Worm (Caenorhabditis elegans) whole organism, late embryonic: ENCODE results near the gene C41H7.2.

Experiments
- K09A11.1 ChIP-seq: sonication (generic microtip); optimal IDR thresholded peaks from 2 replicates; lab custom pipeline; 2017; ENCODE audit warnings: antibody characterized with exemption, mild to moderate bottlenecking, missing genetic modification characterization, missing compliant biosample characterization; ENCODE audit not compliant: insufficient read depth
- T23F11.4 ChIP-seq: fragments of 200-800 bp; sonication (Bioruptor generic); optimal IDR thresholded peaks from 2 replicates; lab custom pipeline; 2018; ENCODE audit warnings: mild to moderate bottlenecking, missing genetic modification characterization, missing compliant biosample characterization
- ahr-1 ChIP-seq: sonication (generic microtip); optimal IDR thresholded peaks from 2 replicates; lab custom pipeline; 2016; ENCODE audit warnings: missing genetic modification characterization, missing compliant biosample characterization
- ceh-19 ChIP-seq: fragments of 200-800 bp; sonication (Bioruptor generic); optimal IDR thresholded peaks from 2 replicates; lab custom pipeline; 2018; ENCODE audit warnings: mild to moderate bottlenecking, missing genetic modification characterization, missing compliant biosample characterization
- ceh-30 ChIP-seq: fragments of 150-350 bp; optimal IDR thresholded peaks from 2 replicates; lab custom pipeline; 2014; ENCODE audit warnings: missing biosample characterization, missing genetic modification characterization
- ceh-31 ChIP-seq: sonication (generic microtip); optimal IDR thresholded peaks from 2 replicates; lab custom pipeline; 2016; ENCODE audit warnings: missing genetic modification characterization, missing compliant biosample characterization
- ceh-45 ChIP-seq: fragments of 200-800 bp; sonication (Bioruptor generic); IDR thresholded peaks from 2 replicates; pipeline ENCODE4 v1.3.6; 2022; ENCODE audit warnings: missing genetic modification reagents, missing genetic modification characterization, missing compliant biosample characterization
- ceh-48 ChIP-seq: sonication (generic microtip); optimal IDR thresholded peaks from 2 replicates; lab custom pipeline; 2016; ENCODE audit warnings: missing genetic modification characterization, inconsistent platforms, missing compliant biosample characterization
- ceh-9 ChIP-seq: sonication (generic microtip); optimal IDR thresholded peaks from 2 replicates; lab custom pipeline; 2016; ENCODE audit warnings: mild to moderate bottlenecking, missing genetic modification characterization, inconsistent platforms, missing compliant biosample characterization
- che-1 ChIP-seq: sonication (generic microtip); optimal IDR thresholded peaks from 2 replicates; lab custom pipeline; 2016; ENCODE audit warnings: mild to moderate bottlenecking, missing genetic modification characterization, missing compliant biosample characterization
- elt-4 ChIP-seq: sonication (generic microtip); optimal IDR thresholded peaks from 2 replicates; lab custom pipeline; 2016; ENCODE audit warnings: missing genetic modification characterization, missing compliant biosample characterization
- eyg-1 ChIP-seq: sonication (generic microtip); optimal IDR thresholded peaks from 2 replicates; lab custom pipeline; 2016; ENCODE audit warnings: missing genotype, missing genetic modification characterization, missing compliant biosample characterization
- fkh-10 ChIP-seq: fragments of 150-350 bp; optimal IDR thresholded peaks from 2 replicates; lab custom pipeline; 2014; ENCODE audit warnings: missing biosample characterization, missing genetic modification reagents, missing genetic modification characterization
- fkh-6 ChIP-seq: sonication (generic microtip); optimal IDR thresholded peaks from 2 replicates; lab custom pipeline; 2016; ENCODE audit warnings: missing genetic modification characterization, missing compliant biosample characterization
- gmeb-2 ChIP-seq: sonication (generic microtip); optimal IDR thresholded peaks from 2 replicates; lab custom pipeline; 2016; ENCODE audit warnings: missing genetic modification characterization, inconsistent platforms, missing compliant biosample characterization
- hlh-13 ChIP-seq: fragments of 200-800 bp; sonication (Bioruptor generic); optimal IDR thresholded peaks from 2 replicates; lab custom pipeline; 2018; ENCODE audit warnings: mild to moderate bottlenecking, missing genetic modification characterization, missing compliant biosample characterization
- hlh-30 ChIP-seq: sonication (generic microtip); optimal IDR thresholded peaks from 2 replicates; lab custom pipeline; 2017; ENCODE audit warnings: antibody characterized with exemption, missing genetic modification characterization, missing compliant biosample characterization; ENCODE audit not compliant: insufficient read depth
- lim-6 ChIP-seq: sonication (generic microtip); optimal IDR thresholded peaks from 2 replicates; lab custom pipeline; 2016; ENCODE audit warnings: missing genetic modification characterization, missing compliant biosample characterization
- madf-2 ChIP-seq: sonication (generic microtip); optimal IDR thresholded peaks from 2 replicates; lab custom pipeline; 2017; ENCODE audit warnings: missing genetic modification characterization, missing compliant biosample characterization
- nfya-1 ChIP-seq: sonication (generic microtip); optimal IDR thresholded peaks from 2 replicates; lab custom pipeline; 2017; ENCODE audit warnings: missing genetic modification characterization, mild to moderate bottlenecking, missing compliant biosample characterization, antibody characterized with exemption, moderate library complexity
- nhr-232 ChIP-seq: sonication (generic microtip); optimal IDR thresholded peaks from 2 replicates; lab custom pipeline; 2016; ENCODE audit warnings: missing genetic modification characterization, missing compliant biosample characterization
- npax-4 ChIP-seq: sonication (generic microtip); optimal IDR thresholded peaks from 2 replicates; lab custom pipeline; 2016; ENCODE audit warnings: missing genetic modification characterization, missing compliant biosample characterization
- pat-9 ChIP-seq: fragments of 200-800 bp; sonication (Bioruptor generic); optimal IDR thresholded peaks from 2 replicates; lab custom pipeline; 2018; ENCODE audit warnings: mild to moderate bottlenecking, missing genetic modification characterization, moderate library complexity, missing compliant biosample characterization
- pha-4 ChIP-seq: fragments of 150-350 bp; optimal IDR thresholded peaks from 2 replicates; lab custom pipeline; 2018; ENCODE audit warnings: missing biosample characterization, missing genetic modification reagents, missing genetic modification characterization
- pros-1 ChIP-seq: fragments of 150-350 bp; optimal IDR thresholded peaks from 2 replicates; lab custom pipeline; 2014; ENCODE audit warnings: missing biosample characterization, missing genetic modification reagents, missing genetic modification characterization
- ref-2 ChIP-seq: sonication (generic microtip); optimal IDR thresholded peaks from 2 replicates; lab custom pipeline; 2016; ENCODE audit warnings: missing genetic modification characterization, missing compliant biosample characterization
- rnt-1 ChIP-seq: sonication (generic microtip); optimal IDR thresholded peaks from 2 replicates; lab custom pipeline; 2016; ENCODE audit warnings: missing genetic modification characterization, missing compliant biosample characterization
- sdc-2 ChIP-seq: sonication (generic microtip); optimal IDR thresholded peaks from 2 replicates; lab custom pipeline; 2016; ENCODE audit warnings: missing genotype, missing genetic modification characterization, missing compliant biosample characterization
- sox-2 ChIP-seq: fragments of 200-800 bp; sonication (Bioruptor generic); IDR thresholded peaks from 2 replicates; pipeline ENCODE4 v1.3.6; 2022; ENCODE audit warnings: missing genetic modification reagents, missing genetic modification characterization, missing compliant biosample characterization
- sox-4 ChIP-seq: sonication (generic microtip); optimal IDR thresholded peaks from 2 replicates; lab custom pipeline; 2017; ENCODE audit warnings: mild to moderate bottlenecking, missing genetic modification characterization, inconsistent platforms, missing compliant biosample characterization
- syd-9 ChIP-seq: sonication (generic microtip); optimal IDR thresholded peaks from 2 replicates; lab custom pipeline; 2016; ENCODE audit warnings: mild to moderate bottlenecking, missing genetic modification characterization, moderate library complexity, missing compliant biosample characterization
- tbx-2 ChIP-seq: sonication (generic microtip); optimal IDR thresholded peaks from 2 replicates; lab custom pipeline; 2016; ENCODE audit warnings: missing genetic modification characterization, missing compliant biosample characterization
- tbx-7 ChIP-seq: sonication (generic microtip); optimal IDR thresholded peaks from 2 replicates; lab custom pipeline; 2016; ENCODE audit warnings: missing genotype, missing genetic modification characterization, missing compliant biosample characterization
- unc-3 ChIP-seq, 2 experiments: fragments of 200-800 bp in 1 of 2; sonication (Bioruptor generic) in 1 of 2; sonication (generic microtip) in 1 of 2; conservative IDR thresholded peaks in 1 of 2; optimal IDR thresholded peaks in 1 of 2; 2 replicates each; pipeline versions ENCODE4 v1.3.6 to Lab custom; 2016 to 2022; ENCODE audit warnings: missing compliant biosample characterization in 2 of 2, missing genetic modification characterization in 2 of 2, missing genetic modification reagents in 1 of 2
- unc-42 ChIP-seq: sonication (generic microtip); optimal IDR thresholded peaks from 2 replicates; lab custom pipeline; 2016; ENCODE audit warnings: missing genotype, missing genetic modification characterization, missing compliant biosample characterization

C41H7.2 gene

DNA sequence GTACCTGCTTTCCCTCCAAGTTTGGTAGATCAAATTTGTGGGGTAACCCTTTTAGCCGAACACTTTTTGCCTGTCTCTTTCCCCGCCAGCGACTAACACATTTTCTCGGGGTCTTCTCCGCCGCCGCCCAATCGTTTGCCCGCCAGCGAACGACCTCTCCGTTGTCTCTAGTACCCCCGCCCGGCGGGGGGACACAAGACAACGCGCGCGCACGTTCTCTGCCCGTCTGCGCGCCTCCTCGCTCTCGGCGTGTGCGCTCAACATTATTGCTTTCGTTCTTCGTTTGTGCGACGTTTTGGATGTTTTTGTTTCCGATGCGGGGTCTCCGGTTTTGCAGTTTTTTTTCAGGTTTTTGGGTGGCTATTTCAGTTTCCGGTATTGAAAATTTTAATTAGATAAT, 40.9 kb downstream of the C41H7.2 start (continued):
- TF ChIP-seq sdc-2 (tag; lab: Kevin White, UChicago) (peak; percentile 43), hlh-13 (GFP tag; lab: Kevin White, UChicago) (no peak), ceh-30 (tag; lab: Kevin White, UChicago) (no peak), fkh-6 (tag; lab: Kevin White, UChicago) (peak; percentile 48), sox-2 (GFP tag; lab: Robert Waterston, UW) (no peak), ceh-31 (peak; percentile 53), sox-4 (tag; lab: Kevin White, UChicago) (peak; percentile 25), nfya-1 (tag; lab: Kevin White, UChicago) (peak; percentile 67), elt-4 (tag; lab: Kevin White, UChicago) (no peak)
- TF ChIP-seq, all 69 proteins: peak for 16

DNA sequence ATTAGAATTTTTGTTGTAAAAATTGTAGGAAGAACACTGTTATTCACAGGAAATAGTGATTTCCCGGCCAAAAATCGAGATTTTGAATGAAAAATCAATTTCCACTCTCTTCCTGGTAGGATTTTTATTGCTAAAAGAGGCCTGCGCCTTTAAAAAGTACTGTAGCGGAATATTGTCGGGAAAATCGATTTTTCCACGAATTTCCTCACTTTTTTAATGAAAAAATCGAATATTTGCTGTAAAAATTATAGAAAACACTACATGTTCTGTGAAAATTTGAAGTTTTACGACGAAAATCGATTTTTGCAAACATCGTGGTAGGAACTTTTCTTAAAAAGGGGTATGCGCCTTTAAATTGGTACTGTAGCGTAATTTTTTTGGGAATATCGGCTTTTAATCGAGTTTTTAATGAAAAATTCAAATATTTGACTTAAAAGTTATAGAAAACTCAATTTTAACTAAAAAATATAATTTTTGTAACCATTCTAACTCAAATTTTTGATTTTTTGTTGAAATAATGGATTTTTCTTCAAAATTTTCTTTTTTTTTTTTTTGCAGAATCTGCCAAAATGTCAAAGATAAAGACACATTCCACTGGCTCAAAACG, 41.8 kb downstream of the C41H7.2 start, which contains the start of gene lin-8:
TSS of gene lin-8 (plus strand) at position 557 of the 607 bp plus-strand sequence.
- TF ChIP-seq tbx-7 (no peak), pha-4 (tag; lab: Kevin White, UChicago) (no peak), ref-2 (tag; lab: Kevin White, UChicago) (no peak), K09A11.1 (no peak), ahr-1 (tag; lab: Kevin White, UChicago) (no peak), che-1 (tag; lab: Kevin White, UChicago) (no peak), fkh-10 (GFP tag; lab: Kevin White, UChicago) (no peak), T23F11.4 (GFP tag; lab: Kevin White, UChicago) (no peak), ceh-45 (GFP tag; lab: Robert Waterston, UW) (no peak), sox-4 (tag; lab: Kevin White, UChicago) (no peak), eyg-1 (tag; lab: Kevin White, UChicago) (no peak), hlh-30 (tag; lab: Kevin White, UChicago) (no peak), tbx-2 (tag; lab: Kevin White, UChicago) (no peak), pat-9 (tag; lab: Kevin White, UChicago) (no peak), unc-3 (GFP tag; conservative IDR thresholded peaks at IDR 0.05; lab: Robert Waterston, UW) (no peak), unc-3 (tag; optimal IDR thresholded peaks at IDR 0.05; lab: Kevin White, UChicago) (no peak), ceh-48 (no peak), pros-1 (tag; lab: Kevin White, UChicago) (no peak), unc-42 (no peak), gmeb-2 (tag; lab: Kevin White, UChicago) (no peak), sox-2 (GFP tag; lab: Robert Waterston, UW) (no peak)
- TF ChIP-seq, all 69 proteins: peak for 0

DNA sequence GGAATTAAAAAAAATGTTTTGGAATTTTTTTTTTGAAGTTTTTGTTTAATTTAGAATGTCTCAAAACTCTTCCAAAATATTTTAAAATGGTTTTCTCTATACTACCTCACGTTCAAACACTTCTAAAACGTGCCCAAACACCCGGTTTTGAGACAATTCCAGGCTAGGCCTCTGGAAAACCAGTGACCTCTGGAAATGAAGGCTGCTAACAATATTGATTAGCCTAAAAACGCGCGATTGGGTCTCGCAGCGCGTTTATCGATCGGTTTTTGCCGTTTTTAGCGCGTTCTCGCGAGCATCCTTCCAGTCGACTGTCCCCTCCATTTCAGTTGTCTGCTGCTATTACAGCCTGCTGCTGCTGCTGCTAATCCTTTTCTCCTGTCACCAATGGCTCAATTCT, 46.2 kb downstream of the C41H7.2 start, which contains the start of gene Y25C1A.6:
TSS of gene Y25C1A.6 (plus strand) at position 301 of the 400 bp plus-strand sequence.
- TF ChIP-seq pros-1 (tag; lab: Kevin White, UChicago) (no peak), madf-2 (no peak), lim-6 (tag; lab: Kevin White, UChicago) (no peak), sox-4 (tag; lab: Kevin White, UChicago) (no peak), sox-2 (GFP tag; lab: Robert Waterston, UW) (no peak), ceh-19 (GFP tag; lab: Kevin White, UChicago) (no peak), syd-9 (tag; lab: Kevin White, UChicago) (no peak), npax-4 (tag; lab: Kevin White, UChicago) (no peak), nhr-232 (tag; lab: Kevin White, UChicago) (no peak), fkh-10 (GFP tag; lab: Kevin White, UChicago) (no peak), unc-3 (GFP tag; conservative IDR thresholded peaks at IDR 0.05; lab: Robert Waterston, UW) (no peak), unc-3 (tag; optimal IDR thresholded peaks at IDR 0.05; lab: Kevin White, UChicago) (no peak), rnt-1 (tag; lab: Kevin White, UChicago) (no peak), ceh-9 (no peak), tbx-7 (no peak)
